Fruit fly (Drosophila melanogaster) whole organism, embryonic: ENCODE data around the gene UbcE2H.
A peak's percentile ranks its signal among the peaks of the same experiment; 100 is the strongest.

Experiments
- Abd-B ChIP-seq: fragments of 200-800 bp; sonication (Bioruptor generic); optimal IDR thresholded peaks from 2 replicates; lab custom pipeline; 2018; ENCODE audit warnings: missing biosample characterization, mild to moderate bottlenecking, missing genetic modification characterization, moderate library complexity
- Bdp1 ChIP-seq: fragments of 200-800 bp; sonication (Bioruptor generic); optimal IDR thresholded peaks from 3 replicates; lab custom pipeline; 2016; ENCODE audit warnings: missing biosample characterization, missing genetic modification characterization
- CG11560 ChIP-seq: fragments of 200-800 bp; sonication (Bioruptor generic); IDR thresholded peaks from 3 replicates; pipeline ENCODE4 v1.3.6; 2022; ENCODE audit warnings: missing biosample characterization, missing genetic modification characterization
- CG12219 ChIP-seq: fragments of 200-800 bp; sonication (Bioruptor generic); optimal IDR thresholded peaks from 3 replicates; lab custom pipeline; 2018; ENCODE audit warnings: missing biosample characterization, mild to moderate bottlenecking, missing genetic modification characterization
- CG1233 ChIP-seq: fragments of 200-800 bp; sonication (Bioruptor generic); optimal IDR thresholded peaks from 4 replicates; lab custom pipeline; 2018; ENCODE audit warnings: missing biosample characterization, mild to moderate bottlenecking, missing genetic modification characterization
- CG12659 ChIP-seq: fragments of 200-800 bp; sonication (Bioruptor generic); optimal IDR thresholded peaks from 3 replicates; lab custom pipeline; 2017; ENCODE audit warnings: mild to moderate bottlenecking, missing biosample characterization, missing genetic modification reagents, missing genetic modification characterization
- CG12942 ChIP-seq: fragments of 200-800 bp; sonication (Bioruptor generic); optimal IDR thresholded peaks from 3 replicates; lab custom pipeline; 2016; ENCODE audit warnings: missing biosample characterization, missing genetic modification characterization
- CG16815 ChIP-seq: fragments of 200-800 bp; sonication (Bioruptor generic); optimal IDR thresholded peaks from 3 replicates; lab custom pipeline; 2017; ENCODE audit warnings: missing biosample characterization, mild to moderate bottlenecking, missing genetic modification characterization
- CG1832 ChIP-seq: fragments of 200-800 bp; sonication (Bioruptor generic); optimal IDR thresholded peaks from 2 replicates; lab custom pipeline; 2017; ENCODE audit warnings: missing biosample characterization, mild to moderate bottlenecking, missing genetic modification characterization, inconsistent platforms
- CG33557 ChIP-seq: fragments of 200-800 bp; sonication (Bioruptor generic); optimal IDR thresholded peaks from 2 replicates; lab custom pipeline; 2019; ENCODE audit warnings: missing biosample characterization, mild to moderate bottlenecking, missing genetic modification characterization, moderate library complexity
- CG34422 ChIP-seq: fragments of 200-800 bp; sonication (Bioruptor generic); IDR thresholded peaks from 3 replicates; pipeline ENCODE4 v1.3.6; 2022; ENCODE audit warnings: missing biosample characterization, missing genetic modification characterization
- CG42726 ChIP-seq: fragments of 200-800 bp; sonication (Bioruptor generic); IDR thresholded peaks from 2 replicates; pipeline ENCODE4 v1.3.6; 2022; ENCODE audit warnings: missing biosample characterization, missing genetic modification characterization; ENCODE audit not compliant: partially characterized antibody
- CG4328 ChIP-seq: fragments of 200-800 bp; sonication (Bioruptor generic); optimal IDR thresholded peaks from 3 replicates; lab custom pipeline; 2017; ENCODE audit warnings: missing biosample characterization, missing genetic modification reagents, missing genetic modification characterization
- CG4360 ChIP-seq: fragments of 200-800 bp; sonication (Bioruptor generic); IDR thresholded peaks from 2 replicates; pipeline ENCODE4 v1.3.6; 2022; ENCODE audit warnings: missing biosample characterization, missing genetic modification characterization
- CG6791 ChIP-seq: fragments of 200-800 bp; sonication (Bioruptor generic); IDR thresholded peaks from 3 replicates; pipeline ENCODE4 v1.3.6; 2022; ENCODE audit warnings: missing biosample characterization, missing genetic modification characterization; ENCODE audit not compliant: partially characterized antibody
- CG6854 ChIP-seq: fragments of 200-800 bp; sonication (Bioruptor generic); optimal IDR thresholded peaks from 3 replicates; lab custom pipeline; 2017; ENCODE audit warnings: missing biosample characterization, mild to moderate bottlenecking, missing genetic modification characterization
- CG8290 ChIP-seq, 3 experiments: fragments of 200-800 bp; sonication (Bioruptor generic); optimal IDR thresholded peaks; 2 replicates each; lab custom pipeline; 2016 to 2019; ENCODE audit warnings: missing biosample characterization in 3 of 3, missing genetic modification characterization in 3 of 3, mild to moderate bottlenecking in 2 of 3, moderate library complexity in 1 of 3
- CG9609 ChIP-seq: fragments of 200-800 bp; sonication (Bioruptor generic); optimal IDR thresholded peaks from 3 replicates; lab custom pipeline; 2016; ENCODE audit warnings: missing biosample characterization, missing genetic modification characterization
- Camta ChIP-seq: fragments of 200-800 bp; sonication (Bioruptor generic); optimal IDR thresholded peaks from 2 replicates; lab custom pipeline; 2016; ENCODE audit warnings: missing biosample characterization, missing genetic modification characterization
- Dbx ChIP-seq: fragments of 200-800 bp; sonication (Bioruptor generic); IDR thresholded peaks from 3 replicates; pipeline ENCODE4 v1.3.6; 2022; ENCODE audit warnings: missing biosample characterization, missing genetic modification characterization
- Dref ChIP-seq: fragments of 200-800 bp; sonication (Bioruptor generic); IDR thresholded peaks from 2 replicates; pipeline ENCODE4 v1.3.6; 2022; ENCODE audit warnings: missing biosample characterization, missing genetic modification characterization
- Drgx ChIP-seq: fragments of 200-800 bp; sonication (Bioruptor generic); IDR thresholded peaks from 2 replicates; pipeline ENCODE4 v1.3.6; 2022; ENCODE audit warnings: missing biosample characterization, missing genetic modification characterization
- ERR ChIP-seq: fragments of 200-800 bp; sonication (Bioruptor generic); optimal IDR thresholded peaks from 2 replicates; lab custom pipeline; 2016; ENCODE audit warnings: missing biosample characterization, missing genetic modification characterization
- Fer1 ChIP-seq: fragments of 200-800 bp; sonication (Bioruptor generic); optimal IDR thresholded peaks from 2 replicates; lab custom pipeline; 2017; ENCODE audit warnings: missing biosample characterization, mild to moderate bottlenecking, missing genetic modification characterization
- Fer2 ChIP-seq: fragments of 200-800 bp; sonication (Bioruptor generic); optimal IDR thresholded peaks from 2 replicates; lab custom pipeline; 2018; ENCODE audit warnings: missing biosample characterization, mild to moderate bottlenecking, missing genetic modification characterization, moderate library complexity
- Hr3 ChIP-seq: fragments of 200-800 bp; sonication (Bioruptor generic); optimal IDR thresholded peaks from 3 replicates; lab custom pipeline; 2016; ENCODE audit warnings: missing biosample characterization, missing genetic modification characterization
- Lpt ChIP-seq: fragments of >200 bp; optimal IDR thresholded peaks from 2 replicates; lab custom pipeline; 2018; ENCODE audit warnings: missing biosample characterization, missing genetic modification characterization
- MESR4 ChIP-seq: fragments of 200-800 bp; sonication (Bioruptor generic); optimal IDR thresholded peaks from 2 replicates; lab custom pipeline; 2018; ENCODE audit warnings: missing biosample characterization, mild to moderate bottlenecking, missing genetic modification characterization, moderate library complexity
- Myb ChIP-seq: fragments of 200-800 bp; sonication (Bioruptor generic); optimal IDR thresholded peaks from 2 replicates; lab custom pipeline; 2016; ENCODE audit warnings: missing biosample characterization, missing genetic modification characterization
- Oli ChIP-seq: fragments of 200-800 bp; sonication (Bioruptor generic); optimal IDR thresholded peaks from 2 replicates; lab custom pipeline; 2018; ENCODE audit warnings: missing biosample characterization, mild to moderate bottlenecking, missing genetic modification characterization, moderate library complexity
- Sox102F ChIP-seq: fragments of 200-800 bp; sonication (Bioruptor generic); optimal IDR thresholded peaks from 2 replicates; lab custom pipeline; 2018; ENCODE audit warnings: missing biosample characterization, mild to moderate bottlenecking, missing genetic modification characterization, moderate library complexity
- ab ChIP-seq: fragments of 200-800 bp; sonication (Bioruptor generic); optimal IDR thresholded peaks from 2 replicates; lab custom pipeline; 2016; ENCODE audit warnings: missing biosample characterization, missing genetic modification characterization
- chm ChIP-seq: fragments of 200-800 bp; sonication (Bioruptor generic); IDR thresholded peaks from 2 replicates; pipeline ENCODE4 v1.3.6; 2022; ENCODE audit warnings: missing biosample characterization, missing genetic modification characterization
- ewg ChIP-seq: fragments of 200-800 bp; sonication (Bioruptor generic); optimal IDR thresholded peaks from 3 replicates; lab custom pipeline; 2017; ENCODE audit warnings: mild to moderate bottlenecking, missing biosample characterization, missing genetic modification reagents, missing genetic modification characterization
- gem ChIP-seq: fragments of 200-800 bp; sonication (Bioruptor generic); optimal IDR thresholded peaks from 2 replicates; lab custom pipeline; 2019; ENCODE audit warnings: missing biosample characterization, mild to moderate bottlenecking, missing genetic modification characterization, moderate library complexity
- ind ChIP-seq: fragments of 200-800 bp; sonication (Bioruptor generic); optimal IDR thresholded peaks from 3 replicates; lab custom pipeline; 2016; ENCODE audit warnings: missing biosample characterization, missing genetic modification characterization
- lilli ChIP-seq: fragments of 200-800 bp; sonication (Bioruptor generic); optimal IDR thresholded peaks from 3 replicates; lab custom pipeline; 2016; ENCODE audit warnings: missing biosample characterization, missing genetic modification characterization
- luna ChIP-seq: fragments of 200-800 bp; sonication (Bioruptor generic); optimal IDR thresholded peaks from 2 replicates; lab custom pipeline; 2016; ENCODE audit warnings: missing biosample characterization, missing genetic modification characterization
- repo ChIP-seq: fragments of 200-800 bp; sonication (Bioruptor generic); optimal IDR thresholded peaks from 2 replicates; lab custom pipeline; 2016; ENCODE audit warnings: missing biosample characterization, missing genetic modification characterization
- sc ChIP-seq, 3 experiments: fragments of >200 bp in 2 of 3; fragments of 200-800 bp in 1 of 3; sonication (Bioruptor generic) in 1 of 3; optimal IDR thresholded peaks; 2 replicates in 2 of 3; 3 replicates in 1 of 3; lab custom pipeline; 2017; ENCODE audit warnings: mild to moderate bottlenecking in 1 of 3, missing biosample characterization in 1 of 3, missing genetic modification characterization in 1 of 3, missing genetic modification reagents in 1 of 3
- sens ChIP-seq: fragments of 200-800 bp; sonication (Bioruptor generic); peaks from one replicate; lab custom pipeline; 2016; ENCODE audit warnings: missing biosample characterization, missing genetic modification characterization
- sim ChIP-seq: fragments of 200-800 bp; sonication (Bioruptor generic); IDR thresholded peaks from 2 replicates; pipeline ENCODE4 v1.3.6; 2022; ENCODE audit warnings: missing biosample characterization, missing genetic modification characterization
- sima ChIP-seq: fragments of 200-800 bp; sonication (Bioruptor generic); optimal IDR thresholded peaks from 2 replicates; lab custom pipeline; 2016; ENCODE audit warnings: missing biosample characterization, missing genetic modification characterization
- sna ChIP-seq: fragments of 200-800 bp; sonication (Bioruptor generic); IDR thresholded peaks from 2 replicates; pipeline ENCODE4 v1.3.6; 2022; ENCODE audit warnings: missing biosample characterization, missing genetic modification characterization; ENCODE audit not compliant: partially characterized antibody
- tll ChIP-seq, 2 experiments: fragments of 200-800 bp in 1 of 2; fragments of >200 bp in 1 of 2; sonication (Bioruptor generic) in 1 of 2; optimal IDR thresholded peaks; 2 replicates each; lab custom pipeline; 2017 to 2019; ENCODE audit warnings: missing biosample characterization in 2 of 2, missing genetic modification characterization in 2 of 2, mild to moderate bottlenecking in 1 of 2, moderate library complexity in 1 of 2
- tup ChIP-seq: fragments of 200-800 bp; sonication (Bioruptor generic); optimal IDR thresholded peaks from 2 replicates; lab custom pipeline; 2016; ENCODE audit warnings: missing biosample characterization, mild to moderate bottlenecking, missing genetic modification characterization, moderate library complexity
- zen ChIP-seq: fragments of 200-800 bp; sonication (Bioruptor generic); optimal IDR thresholded peaks from 3 replicates; lab custom pipeline; 2018; ENCODE audit warnings: missing biosample characterization, mild to moderate bottlenecking, missing genetic modification characterization, moderate library complexity
- zfh1 ChIP-seq: fragments of 200-800 bp; sonication (Bioruptor generic); IDR thresholded peaks from 3 replicates; pipeline ENCODE4 v1.3.6; 2022; ENCODE audit warnings: missing biosample characterization, missing genetic modification characterization

The UbcE2H gene

dm6 chrX:8100026-8100825 lies 6.4 kb upstream of the UbcE2H start (continued):
- TF ChIP-seq repo (GFP tag; lab: Kevin White, UChicago) (no peak), CG11560 (tag; lab: Robert Waterston, UW) (peak; percentile 71), ind (GFP tag; lab: Kevin White, UChicago) (peak; percentile 70), sna (GFP tag; lab: Robert Waterston, UW) (no peak), sc (optimal IDR thresholded peaks at IDR 0.05; lab: Kevin White, UChicago) (no peak), sc (GFP tag; optimal IDR thresholded peaks at IDR 0.05; lab: Kevin White, UChicago) (peak; percentile 69), CG12659 (GFP tag; lab: Kevin White, UChicago) (peak; percentile 87), tll (GFP tag; optimal IDR thresholded peaks at IDR 0.05; lab: Kevin White, UChicago) (no peak), ERR (GFP tag; lab: Kevin White, UChicago) (no peak), CG6854 (GFP tag; lab: Kevin White, UChicago) (peak; percentile 81), Fer1 (GFP tag; lab: Kevin White, UChicago) (peak; percentile 92), Dref (no peak), CG16815 (peak; percentile 61), ab (GFP tag; lab: Kevin White, UChicago) (no peak), Fer2 (tag; lab: Kevin White, UChicago) (no peak), Oli (tag; lab: Kevin White, UChicago) (peak; percentile 82), CG33557 (no peak), gem (peak; percentile 89), Drgx (GFP tag; lab: Robert Waterston, UW) (peak; percentile 91), Sox102F (GFP tag; lab: Kevin White, UChicago) (peak; percentile 89), luna (GFP tag; lab: Kevin White, UChicago) (no peak), lilli (peak; percentile 79), CG12219 (GFP tag; lab: Kevin White, UChicago) (peak; percentile 69), CG4360 (GFP tag; lab: Robert Waterston, UW) (no peak), CG6791 (no peak), CG42726 (GFP tag; lab: Robert Waterston, UW) (no peak), chm (peak; percentile 87), CG34422 (GFP tag; lab: Robert Waterston, UW) (peak; percentile 84), Lpt (GFP tag; lab: Kevin White, UChicago) (no peak), CG4328 (peak; percentile 40), CG8290 (GFP tag; optimal IDR thresholded peaks at IDR 0.05; lab: Kevin White, UChicago) (no peak), CG8290 (tag; optimal IDR thresholded peaks at IDR 0.05; lab: Kevin White, UChicago) (peak in 1 of 2 experiments; percentile 53), CG1832 (GFP tag; lab: Kevin White, UChicago) (peak; percentile 33), Hr3 (peak; percentile 68), sim (peak; percentile 68), zen (tag; lab: Kevin White, UChicago) (peak; percentile 49), Dbx (GFP tag; lab: Robert Waterston, UW) (peak; percentile 91), MESR4 (GFP tag; lab: Kevin White, UChicago) (peak; percentile 22), Abd-B (GFP tag; lab: Kevin White, UChicago) (peak; percentile 46), CG1233 (GFP tag; lab: Kevin White, UChicago) (peak; percentile 70), Bdp1 (peak; percentile 31), tup (GFP tag; lab: Kevin White, UChicago) (peak; percentile 35), sens (peak; percentile 93), CG9609 (GFP tag; lab: Kevin White, UChicago) (peak; percentile 13), Camta (GFP tag; lab: Kevin White, UChicago) (peak; percentile 47), Myb (peak; percentile 42), zfh1 (peak; percentile 85), CG12942 (GFP tag; lab: Kevin White, UChicago) (peak; percentile 67), ewg (GFP tag; lab: Kevin White, UChicago) (peak; percentile 95), sima (GFP tag; lab: Kevin White, UChicago) (no peak)
